Worm (Caenorhabditis elegans): ENCODE measurements around the gene dhs-5.

DNA sequence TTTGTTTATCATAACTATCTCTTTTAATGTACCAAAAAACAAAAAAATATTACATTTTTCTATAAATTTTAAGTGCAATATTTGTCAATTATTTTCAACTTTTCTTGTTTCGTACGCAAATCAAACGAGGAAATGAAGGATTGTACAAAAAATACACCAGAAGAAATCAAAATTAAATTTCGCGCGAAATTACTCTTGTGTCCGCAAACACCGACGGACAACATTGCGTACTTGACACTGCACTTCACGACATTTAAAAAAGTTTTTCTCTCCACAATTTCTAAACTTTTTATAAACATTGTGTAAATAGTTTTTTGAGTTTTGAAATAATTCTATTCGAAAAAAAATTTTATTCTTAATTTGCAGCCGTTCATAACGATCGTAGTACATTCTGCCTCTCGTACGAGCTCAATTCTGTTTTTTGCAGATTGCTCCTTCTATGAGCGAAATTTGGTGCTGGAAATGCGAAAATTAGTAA, 20.3 kb downstream of the dhs-5 start, which contains the start of gene mrps-16:
- TF ChIP-seq B0310.2 (tag; optimal IDR thresholded peaks at IDR 0.05) (no peak), ama-1 (optimal IDR thresholded peaks at IDR 0.05) (no peak)

All from whole organism, early embryonic.